Fruit fly (Drosophila melanogaster): Measurements from ENCODE around the gene CG32085.

The CG32085 gene

dm6 chr3L:11707978-11708632 lies 28.0 kb upstream of the CG32085 start, which contains the start of gene CG11658:
CG11658 (minus strand) TSS chr3L:11708553.
- TF ChIP-seq ttk (optimal IDR thresholded peaks at IDR 0.05) (no peak), h (optimal IDR thresholded peaks at IDR 0.05) (no peak), insv (optimal IDR thresholded peaks at IDR 0.05) (no peak), psq (optimal IDR thresholded peaks at IDR 0.05) (no peak), Sin3A (optimal IDR thresholded peaks at IDR 0.05) (no peak), Myc (optimal IDR thresholded peaks at IDR 0.05) (no peak)

dm6 chr3L:11704902-11705546 lies 24.9 kb upstream of the CG32085 start:
- TF ChIP-seq Sin3A (optimal IDR thresholded peaks at IDR 0.05) (no peak), Myc (optimal IDR thresholded peaks at IDR 0.05) (no peak), h (optimal IDR thresholded peaks at IDR 0.05) (no peak), psq (optimal IDR thresholded peaks at IDR 0.05) (no peak), ttk (optimal IDR thresholded peaks at IDR 0.05) (no peak), insv (optimal IDR thresholded peaks at IDR 0.05) (no peak)

- no peak for TF ChIP-seq Myc (optimal IDR thresholded peaks at IDR 0.05)
- TF ChIP-seq insv (optimal IDR thresholded peaks at IDR 0.05): no peak
- no peak for TF ChIP-seq h (optimal IDR thresholded peaks at IDR 0.05)
- no peak for TF ChIP-seq ttk (optimal IDR thresholded peaks at IDR 0.05)
- no peak for TF ChIP-seq Sin3A (optimal IDR thresholded peaks at IDR 0.05)
- TF ChIP-seq psq (optimal IDR thresholded peaks at IDR 0.05): no peak
Observed at dm6 chr3L:11703579-11703978, 23.4 kb upstream of the CG32085 start.

- TF ChIP-seq psq (optimal IDR thresholded peaks at IDR 0.05): no peak
- TF ChIP-seq Sin3A (optimal IDR thresholded peaks at IDR 0.05): no peak
- no peak for TF ChIP-seq ttk (optimal IDR thresholded peaks at IDR 0.05)
- TF ChIP-seq h (optimal IDR thresholded peaks at IDR 0.05): no peak
- no peak for TF ChIP-seq Myc (optimal IDR thresholded peaks at IDR 0.05)
- no peak for TF ChIP-seq insv (optimal IDR thresholded peaks at IDR 0.05)
Observed at dm6 chr3L:11701649-11702048, 21.5 kb upstream of the CG32085 start.

- no peak for TF ChIP-seq Sin3A (optimal IDR thresholded peaks at IDR 0.05)
- TF ChIP-seq psq (optimal IDR thresholded peaks at IDR 0.05): no peak
- TF ChIP-seq h (optimal IDR thresholded peaks at IDR 0.05): no peak
- no peak for TF ChIP-seq Myc (optimal IDR thresholded peaks at IDR 0.05)
- no peak for TF ChIP-seq insv (optimal IDR thresholded peaks at IDR 0.05)
- no peak for TF ChIP-seq ttk (optimal IDR thresholded peaks at IDR 0.05)
Observed at dm6 chr3L:11699163-11699562, 19.0 kb upstream of the CG32085 start, which contains the start of gene Dnai2. Dnai2 (minus strand) TSS chr3L:11699263.

dm6 chr3L:11696294-11697116 lies 16.4 kb upstream of the CG32085 start, which contains the start of gene Dph1:
Dph1 (minus strand) TSS chr3L:11696963.
- TF ChIP-seq insv (optimal IDR thresholded peaks at IDR 0.05) (no peak), ttk (optimal IDR thresholded peaks at IDR 0.05) (no peak), Myc (optimal IDR thresholded peaks at IDR 0.05) (no peak), psq (optimal IDR thresholded peaks at IDR 0.05) (no peak), h (optimal IDR thresholded peaks at IDR 0.05) (no peak), Sin3A (optimal IDR thresholded peaks at IDR 0.05) (no peak)

- TF ChIP-seq psq (optimal IDR thresholded peaks at IDR 0.05) (no peak), Sin3A (optimal IDR thresholded peaks at IDR 0.05) (no peak), Myc (optimal IDR thresholded peaks at IDR 0.05) (no peak), insv (optimal IDR thresholded peaks at IDR 0.05) (no peak), ttk (optimal IDR thresholded peaks at IDR 0.05) (no peak), h (optimal IDR thresholded peaks at IDR 0.05) (no peak)
Observed at dm6 chr3L:11695827-11696226, 15.7 kb upstream of the CG32085 start.

- TF ChIP-seq insv (optimal IDR thresholded peaks at IDR 0.05) (no peak), psq (optimal IDR thresholded peaks at IDR 0.05) (no peak), ttk (optimal IDR thresholded peaks at IDR 0.05) (no peak), h (optimal IDR thresholded peaks at IDR 0.05) (no peak), Sin3A (optimal IDR thresholded peaks at IDR 0.05) (no peak), Myc (optimal IDR thresholded peaks at IDR 0.05) (no peak)
Observed at dm6 chr3L:11695063-11695462, 14.9 kb upstream of the CG32085 start.

- no peak for TF ChIP-seq h (optimal IDR thresholded peaks at IDR 0.05)
- no peak for TF ChIP-seq Sin3A (optimal IDR thresholded peaks at IDR 0.05)
- no peak for TF ChIP-seq Myc (optimal IDR thresholded peaks at IDR 0.05)
- no peak for TF ChIP-seq insv (optimal IDR thresholded peaks at IDR 0.05)
- no peak for TF ChIP-seq psq (optimal IDR thresholded peaks at IDR 0.05)
- TF ChIP-seq ttk (optimal IDR thresholded peaks at IDR 0.05): no peak
Observed at dm6 chr3L:11692853-11693252, 12.7 kb upstream of the CG32085 start.

- TF ChIP-seq Myc (optimal IDR thresholded peaks at IDR 0.05) (no peak), h (optimal IDR thresholded peaks at IDR 0.05) (no peak), psq (optimal IDR thresholded peaks at IDR 0.05) (no peak), insv (optimal IDR thresholded peaks at IDR 0.05) (no peak), ttk (optimal IDR thresholded peaks at IDR 0.05) (no peak), Sin3A (optimal IDR thresholded peaks at IDR 0.05) (no peak)
Observed at dm6 chr3L:11691203-11691797, 11.2 kb upstream of the CG32085 start, which contains the start of the genes Pldn and CG14135. Pldn (minus strand) TSS chr3L:11691399. CG14135 (plus strand) TSS chr3L:11691571.

dm6 chr3L:11689832-11690602 lies 9.9 kb upstream of the CG32085 start:
- TF ChIP-seq psq (optimal IDR thresholded peaks at IDR 0.05) (no peak), h (optimal IDR thresholded peaks at IDR 0.05) (no peak), insv (optimal IDR thresholded peaks at IDR 0.05) (no peak), ttk (optimal IDR thresholded peaks at IDR 0.05) (no peak), Myc (optimal IDR thresholded peaks at IDR 0.05) (no peak), Sin3A (optimal IDR thresholded peaks at IDR 0.05) (no peak)

All from Kc167 (cell line).